Worm (Caenorhabditis elegans): ENCODE measurements around the gene mes-6.

ce11 chrIV:8476880-8477279 lies 34.2 kb upstream of the mes-6 start, which contains the start of gene spp-10:
- TF ChIP-seq lin-39 (tag; optimal IDR thresholded peaks at IDR 0.05) (no peak), nhr-67 (tag; optimal IDR thresholded peaks at IDR 0.05) (no peak), fos-1 (tag; optimal IDR thresholded peaks at IDR 0.05) (no peak), unc-62 (GFP tag; optimal IDR thresholded peaks at IDR 0.05) (no peak), nhr-11 (tag; optimal IDR thresholded peaks at IDR 0.05) (no peak), pha-4 (tag; optimal IDR thresholded peaks at IDR 0.05) (no peak), mdl-1 (tag; optimal IDR thresholded peaks at IDR 0.05) (no peak), snpc-4 (tag; optimal IDR thresholded peaks at IDR 0.05) (no peak), ceh-9 (tag; optimal IDR thresholded peaks at IDR 0.05) (no peak)

Data from whole organism, L3 larva.